Fruit fly (Drosophila melanogaster) whole organism, wandering third instar larva: ENCODE results near the gene Mtp.

Source experiments
- Abd-B ChIP-seq: fragments of >200 bp; optimal IDR thresholded peaks from 2 replicates; lab custom pipeline; 2017; ENCODE audit warnings: missing biosample characterization, missing genetic modification characterization
- CG32264 ChIP-seq: fragments of 200-800 bp; sonication (Bioruptor generic); optimal IDR thresholded peaks from 2 replicates; lab custom pipeline; 2016; ENCODE audit warnings: missing biosample characterization, missing genetic modification characterization
- CG9705 ChIP-seq: fragments of 200-800 bp; sonication (Bioruptor generic); optimal IDR thresholded peaks from 2 replicates; lab custom pipeline; 2018; ENCODE audit warnings: missing biosample characterization, mild to moderate bottlenecking, missing genetic modification characterization
- Dfd ChIP-seq: fragments of >200 bp; optimal IDR thresholded peaks from 2 replicates; lab custom pipeline; 2017; ENCODE audit warnings: missing biosample characterization, missing genetic modification characterization
- GATAd ChIP-seq: sonication (Bioruptor generic); optimal IDR thresholded peaks from 2 replicates; lab custom pipeline; 2016; ENCODE audit warnings: missing biosample characterization, missing genetic modification characterization
- HLH106 ChIP-seq: fragments of 200-800 bp; optimal IDR thresholded peaks from 3 replicates; lab custom pipeline; 2019; ENCODE audit warnings: missing biosample characterization, mild to moderate bottlenecking, missing genetic modification characterization, moderate library complexity
- Hnf4 ChIP-seq: fragments of 200-800 bp; sonication (Bioruptor generic); optimal IDR thresholded peaks from 2 replicates; lab custom pipeline; 2016; ENCODE audit warnings: missing biosample characterization, mild to moderate bottlenecking, missing genetic modification characterization
- Jra ChIP-seq: sonication (Bioruptor generic); optimal IDR thresholded peaks from 2 replicates; lab custom pipeline; 2016; ENCODE audit warnings: missing biosample characterization, missing genetic modification characterization
- Mio ChIP-seq: sonication (Bioruptor generic); optimal IDR thresholded peaks from 2 replicates; lab custom pipeline; 2016; ENCODE audit warnings: missing biosample characterization, missing genetic modification characterization
- Myc ChIP-seq: fragments of >200 bp; optimal IDR thresholded peaks from 2 replicates; lab custom pipeline; 2017
- N ChIP-seq: fragments of >200 bp; optimal IDR thresholded peaks from 2 replicates; lab custom pipeline; 2018; ENCODE audit warnings: missing biosample characterization, missing external identifiers, missing genetic modification characterization
- OdsH ChIP-seq: fragments of 200-800 bp; sonication (Bioruptor generic); optimal IDR thresholded peaks from 2 replicates; lab custom pipeline; 2016; ENCODE audit warnings: missing biosample characterization, mild to moderate bottlenecking, missing genetic modification characterization
- Sp1 ChIP-seq: fragments of 200-800 bp; sonication (Bioruptor generic); optimal IDR thresholded peaks from 3 replicates; lab custom pipeline; 2019; ENCODE audit warnings: missing biosample characterization, mild to moderate bottlenecking, missing genetic modification characterization, moderate library complexity
- brk ChIP-seq: fragments of 200-800 bp; sonication (Bioruptor generic); optimal IDR thresholded peaks from 2 replicates; lab custom pipeline; 2016; ENCODE audit warnings: missing biosample characterization, mild to moderate bottlenecking, missing genetic modification characterization
- dmrt93B ChIP-seq: fragments of 200-800 bp; sonication (Bioruptor generic); optimal IDR thresholded peaks from 2 replicates; lab custom pipeline; 2018; ENCODE audit warnings: missing biosample characterization, mild to moderate bottlenecking, missing genetic modification characterization
- dsf ChIP-seq: sonication (Bioruptor generic); optimal IDR thresholded peaks from 2 replicates; lab custom pipeline; 2016; ENCODE audit warnings: missing biosample characterization, missing genetic modification characterization, borderline replicate concordance
- ey ChIP-seq: fragments of 200-800 bp; sonication (Bioruptor generic); optimal IDR thresholded peaks from 2 replicates; lab custom pipeline; 2016; ENCODE audit warnings: missing biosample characterization, missing genetic modification characterization
- foxo ChIP-seq, 2 experiments: fragments of 200-800 bp; sonication (Bioruptor generic); optimal IDR thresholded peaks; 2 replicates in 1 of 2; 3 replicates in 1 of 2; lab custom pipeline; 2016 to 2017; ENCODE audit warnings: missing biosample characterization in 2 of 2, missing genetic modification characterization in 2 of 2
- fru ChIP-seq: fragments of 200-800 bp; sonication (Bioruptor generic); optimal IDR thresholded peaks from 3 replicates; lab custom pipeline; 2016; ENCODE audit warnings: missing biosample characterization, mild to moderate bottlenecking, missing genetic modification characterization
- h ChIP-seq: fragments of 200-800 bp; sonication (Bioruptor generic); optimal IDR thresholded peaks from 3 replicates; lab custom pipeline; 2016; ENCODE audit warnings: missing biosample characterization, mild to moderate bottlenecking, missing genetic modification characterization
- jim ChIP-seq: fragments of 175-275, 200-325 bp; sonication (Bioruptor generic); optimal IDR thresholded peaks from 2 replicates; lab custom pipeline; 2016; ENCODE audit warnings: missing biosample characterization, mild to moderate bottlenecking, missing genetic modification characterization
- lola ChIP-seq: fragments of >200 bp; optimal IDR thresholded peaks from 2 replicates; lab custom pipeline; 2017; ENCODE audit warnings: missing biosample characterization, missing genetic modification characterization
- pan ChIP-seq: fragments of >200 bp; optimal IDR thresholded peaks from 2 replicates; lab custom pipeline; 2017
- psq ChIP-seq: fragments of 200-800 bp; sonication (Bioruptor generic); optimal IDR thresholded peaks from 3 replicates; lab custom pipeline; 2017; ENCODE audit warnings: missing biosample characterization, mild to moderate bottlenecking, missing genetic modification characterization, moderate library complexity
- rgr ChIP-seq: fragments of 200-800 bp; sonication (Bioruptor generic); optimal IDR thresholded peaks from 3 replicates; lab custom pipeline; 2016; ENCODE audit warnings: missing biosample characterization, mild to moderate bottlenecking, missing genetic modification characterization
- sage ChIP-seq: fragments of 200-800 bp; sonication (Bioruptor generic); optimal IDR thresholded peaks from 2 replicates; lab custom pipeline; 2016; ENCODE audit warnings: missing biosample characterization, mild to moderate bottlenecking, missing genetic modification characterization
- sv ChIP-seq: fragments of 200-800 bp; sonication (Bioruptor generic); optimal IDR thresholded peaks from 3 replicates; lab custom pipeline; 2016; ENCODE audit warnings: missing biosample characterization, missing genetic modification characterization
- tai ChIP-seq: sonication (Bioruptor generic); optimal IDR thresholded peaks from 2 replicates; lab custom pipeline; 2016; ENCODE audit warnings: missing biosample characterization, missing genetic modification characterization
- usp ChIP-seq: fragments of >200 bp; optimal IDR thresholded peaks from 2 replicates; lab custom pipeline; 2017; ENCODE audit warnings: missing biosample characterization, missing genetic modification characterization
- woc ChIP-seq: sonication (Bioruptor generic); optimal IDR thresholded peaks from 2 replicates; lab custom pipeline; 2016; ENCODE audit warnings: missing biosample characterization, mild to moderate bottlenecking, missing genetic modification characterization

Gene Mtp

DNA sequence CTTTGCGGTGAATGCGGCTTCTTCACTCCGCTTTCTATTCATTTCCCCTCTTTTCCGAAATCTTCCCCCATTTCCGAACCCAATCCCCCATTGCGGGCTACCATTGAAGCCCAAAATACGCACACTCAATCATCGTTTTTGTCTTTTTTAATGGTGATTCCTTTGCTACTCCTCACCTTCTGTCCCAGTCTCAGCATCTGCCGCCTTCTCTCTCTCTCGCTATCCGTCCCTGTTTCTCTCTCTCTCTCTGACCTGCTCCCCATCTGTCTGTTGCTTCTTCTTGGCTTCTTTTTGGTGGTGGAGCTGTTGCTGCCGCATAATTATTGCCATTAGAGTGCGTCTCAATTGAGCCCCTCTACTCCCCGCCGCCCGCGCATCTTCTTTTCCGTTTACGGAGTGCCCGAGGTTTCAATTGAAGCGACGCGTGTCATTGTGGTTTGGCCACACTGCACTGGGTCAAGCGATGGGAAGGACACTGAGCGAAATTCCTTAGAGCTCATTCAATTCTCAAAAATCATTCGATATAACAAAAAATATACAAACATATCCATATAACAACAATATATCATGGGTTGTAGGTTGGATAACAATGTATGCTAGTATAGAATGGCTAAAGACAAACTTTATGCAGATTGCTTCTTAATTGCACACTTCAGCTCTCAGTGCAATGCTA lies 22.3 kb upstream of the Mtp start (continued):
- peak; percentile 9 for TF ChIP-seq dmrt93B
- peak; percentile 10 for TF ChIP-seq rgr (GFP tag; lab: Kevin White, UChicago)
- no peak for TF ChIP-seq woc (GFP tag; lab: Kevin White, UChicago)
- TF ChIP-seq Myc (lab: Kevin White, UChicago), result no peak
- TF ChIP-seq CG32264 (GFP tag; lab: Kevin White, UChicago), result no peak
- no peak for TF ChIP-seq sv (GFP tag; lab: Kevin White, UChicago)
- TF ChIP-seq lola (GFP tag; lab: Kevin White, UChicago), result no peak
- TF ChIP-seq jim (GFP tag; lab: Kevin White, UChicago), result no peak
- TF ChIP-seq, all 38 proteins: peak for 8

DNA sequence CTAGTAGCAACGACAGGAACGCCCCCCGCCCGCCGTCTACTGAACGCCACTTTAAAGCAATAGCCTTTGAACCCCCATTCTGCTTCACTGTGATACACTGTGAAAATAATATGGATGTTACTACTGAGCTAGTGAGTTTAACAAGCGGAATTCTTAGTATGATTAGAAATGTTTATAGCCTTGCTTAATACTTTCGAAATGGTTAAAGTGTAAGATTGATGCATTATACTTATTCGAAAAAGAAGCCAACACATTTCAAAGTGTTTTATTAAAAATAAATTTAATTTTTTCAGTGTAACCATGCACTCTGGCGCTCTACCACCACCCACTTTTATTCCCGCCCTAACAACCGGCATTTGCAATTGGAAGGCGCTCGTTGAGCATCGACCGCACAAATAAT lies 21.7 kb upstream of the Mtp start:
- TF ChIP-seq fru (peak; percentile 19), foxo (GFP tag; optimal IDR thresholded peaks at IDR 0.05; lab: Kevin White, UChicago) (peak in 1 of 2 experiments; percentile 20), CG9705 (GFP tag; lab: Kevin White, UChicago) (no peak), h (GFP tag; lab: Kevin White, UChicago) (peak; percentile 14), ey (peak; percentile 16)
- TF ChIP-seq, all 38 proteins: peak for 4

DNA sequence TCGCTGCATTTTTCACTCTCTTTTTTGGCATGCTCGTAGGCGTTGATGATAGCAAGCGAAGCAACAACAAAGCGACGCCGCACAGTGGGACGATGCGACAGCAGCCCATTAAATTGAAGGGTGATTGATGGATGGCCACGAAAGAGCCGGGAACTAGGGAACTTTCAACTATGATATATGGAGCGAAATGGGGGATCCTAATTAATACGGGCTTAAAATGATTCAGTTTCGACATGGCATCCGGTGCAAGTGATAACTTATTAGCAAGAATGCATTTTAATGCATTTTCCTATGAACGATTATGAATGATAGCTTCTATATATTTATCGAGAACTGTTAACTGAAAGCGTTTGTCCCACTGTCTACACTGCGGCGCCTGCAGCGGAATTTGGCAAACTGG lies 20.5 kb upstream of the Mtp start:
- TF ChIP-seq pan (lab: Kevin White, UChicago) (no peak), GATAd (GFP tag; lab: Kevin White, UChicago) (no peak), brk (GFP tag; lab: Kevin White, UChicago) (no peak), Dfd (GFP tag; lab: Kevin White, UChicago) (no peak), usp (no peak), N (GFP tag; lab: Kevin White, UChicago) (no peak), Hnf4 (GFP tag; lab: Kevin White, UChicago) (no peak), Abd-B (GFP tag; lab: Kevin White, UChicago) (no peak), psq (GFP tag; lab: Kevin White, UChicago) (no peak), dmrt93B (no peak)

DNA sequence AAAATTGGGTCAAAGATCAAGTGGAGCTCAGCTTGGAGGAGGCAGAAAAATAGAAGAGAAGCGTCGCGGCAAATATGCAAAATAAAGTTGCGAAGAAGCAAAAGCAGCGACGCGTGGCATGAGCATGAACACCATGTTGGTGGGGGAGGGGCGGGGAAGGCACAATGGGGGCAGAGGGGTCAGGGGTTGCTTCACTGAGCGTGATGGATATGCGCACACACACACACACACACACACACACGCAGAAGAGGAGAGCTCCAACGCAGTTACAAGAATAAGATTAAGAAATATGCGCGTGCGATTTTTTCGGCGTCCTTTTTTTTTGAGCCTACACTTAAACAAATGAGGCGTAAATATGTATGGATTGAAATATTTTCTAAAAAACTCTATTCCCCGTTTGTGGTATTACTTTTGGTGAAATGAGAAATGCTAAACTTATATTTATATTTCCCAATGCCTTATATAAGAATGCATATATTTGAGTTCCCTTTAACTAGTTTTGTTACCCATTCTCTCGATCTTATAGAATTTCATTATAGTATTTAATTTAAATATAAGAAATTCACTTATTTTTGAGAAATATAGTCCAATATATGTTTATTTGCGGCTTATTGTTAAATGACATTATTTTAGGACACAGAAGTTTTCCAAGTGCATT lies 19.7 kb upstream of the Mtp start:
- TF ChIP-seq sage (no peak), Dfd (GFP tag; lab: Kevin White, UChicago) (peak; percentile 60), dsf (GFP tag; lab: Kevin White, UChicago) (no peak)

DNA sequence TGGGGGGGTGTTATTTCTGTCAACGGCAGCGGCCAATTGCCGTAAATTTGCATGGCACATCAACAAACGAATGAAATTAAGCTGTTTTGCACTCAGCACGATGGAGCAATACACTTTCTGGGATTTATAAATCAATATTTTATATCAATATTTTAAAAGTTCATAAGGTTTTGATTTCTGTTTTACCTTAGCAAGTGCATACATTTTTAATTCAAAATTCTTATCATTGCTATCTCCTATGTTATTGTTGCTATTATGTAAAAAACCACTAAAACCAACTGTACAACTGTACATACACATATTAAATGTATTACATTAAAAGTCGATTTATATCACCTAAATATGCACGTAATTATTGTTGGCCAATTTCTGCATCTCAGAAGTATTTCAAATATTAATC lies 18.1 kb upstream of the Mtp start:
- TF ChIP-seq sv (GFP tag; lab: Kevin White, UChicago) (no peak), lola (GFP tag; lab: Kevin White, UChicago) (no peak), tai (GFP tag; lab: Kevin White, UChicago) (no peak), rgr (GFP tag; lab: Kevin White, UChicago) (no peak), fru (no peak), dmrt93B (no peak), OdsH (no peak), GATAd (GFP tag; lab: Kevin White, UChicago) (no peak), Hnf4 (GFP tag; lab: Kevin White, UChicago) (no peak), ey (no peak), woc (GFP tag; lab: Kevin White, UChicago) (no peak), psq (GFP tag; lab: Kevin White, UChicago) (no peak), usp (no peak), Mio (no peak), dsf (GFP tag; lab: Kevin White, UChicago) (no peak), Jra (GFP tag; lab: Kevin White, UChicago) (no peak), sage (no peak), N (GFP tag; lab: Kevin White, UChicago) (no peak), brk (GFP tag; lab: Kevin White, UChicago) (no peak)

DNA sequence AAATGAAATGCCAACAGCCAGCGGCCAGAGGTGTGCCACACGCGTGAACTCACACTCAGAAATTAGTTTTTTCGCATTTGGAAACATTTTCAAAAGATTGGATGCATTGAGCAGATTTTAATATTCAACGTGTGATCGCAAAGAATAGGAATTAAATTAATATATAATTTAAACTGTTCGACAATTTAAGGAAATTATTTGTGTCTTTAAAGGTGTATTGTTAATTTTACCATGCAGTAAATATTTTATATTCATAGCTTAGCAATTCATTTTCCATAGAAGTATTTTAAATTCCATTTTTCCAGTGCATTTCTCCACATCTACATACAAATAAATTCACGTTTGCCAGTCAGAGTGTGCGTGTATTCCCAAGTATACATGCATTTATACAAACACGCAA lies 17.0 kb upstream of the Mtp start:
- TF ChIP-seq Hnf4 (GFP tag; lab: Kevin White, UChicago) (no peak), Sp1 (peak; percentile 16), rgr (GFP tag; lab: Kevin White, UChicago) (no peak), OdsH (peak; percentile 26), foxo (GFP tag; optimal IDR thresholded peaks at IDR 0.05; lab: Kevin White, UChicago) (peak in 1 of 2 experiments; percentile 24), HLH106 (tag; lab: Kevin White, UChicago) (peak; percentile 10)
